Worm (Caenorhabditis elegans): Measurements from ENCODE around the gene pqe-1.

ce11 chrIII:5349250-5349649 is 38.2 kb downstream of the pqe-1 start, which contains the start of gene thoc-5:
- TF ChIP-seq him-1 (tag; optimal IDR thresholded peaks at IDR 0.05) (no peak), rec-8 (tag; optimal IDR thresholded peaks at IDR 0.05) (peak; percentile 45 to 56), hmg-20 (GFP tag; IDR thresholded peaks at IDR 0.05) (peak; percentile 59; the same call in 1 of the 2 replicates), ceh-91 (GFP tag; IDR thresholded peaks at IDR 0.05) (no peak), lin-40 (tag; optimal IDR thresholded peaks at IDR 0.05) (peak; percentile 66), bed-1 (GFP tag; IDR thresholded peaks at IDR 0.05) (no peak)

All from whole organism, young adult.